Fruit fly (Drosophila melanogaster) whole organism, prepupa: Measurements from ENCODE around the gene Tsr1.

Source experiments
- Blimp-1 ChIP-seq: fragments of 200-800 bp; sonication (Bioruptor generic); optimal IDR thresholded peaks from 3 replicates; lab custom pipeline; 2017; ENCODE audit warnings: missing biosample characterization, missing genetic modification characterization, mild to moderate bottlenecking, moderate library complexity, missing genetic modification reagents
- CG10631 ChIP-seq: fragments of 200-800 bp; sonication (Bioruptor generic); optimal IDR thresholded peaks from 2 replicates; lab custom pipeline; 2016; ENCODE audit warnings: missing biosample characterization, missing genetic modification characterization
- CG10669 ChIP-seq: fragments of 200-800 bp; sonication (Bioruptor generic); optimal IDR thresholded peaks from 3 replicates; lab custom pipeline; 2018; ENCODE audit warnings: missing biosample characterization, mild to moderate bottlenecking, missing genetic modification characterization, moderate library complexity
- CG11294 ChIP-seq: fragments of 200-800 bp; sonication (Bioruptor generic); IDR thresholded peaks from 2 replicates; pipeline ENCODE4 v1.3.6; 2022; ENCODE audit warnings: missing biosample characterization, missing genetic modification characterization
- CG11762 ChIP-seq: fragments of 200-800 bp; sonication (Bioruptor generic); optimal IDR thresholded peaks from 3 replicates; lab custom pipeline; 2016; ENCODE audit warnings: missing biosample characterization, missing genetic modification characterization; ENCODE audit not compliant: insufficient read depth
- CG15336 ChIP-seq: fragments of 200-800 bp; sonication (Bioruptor generic); IDR thresholded peaks from 2 replicates; pipeline ENCODE4 v1.3.6; 2022; ENCODE audit warnings: missing biosample characterization, missing genetic modification characterization
- CG1621 ChIP-seq: fragments of 200-800 bp; sonication (Bioruptor generic); optimal IDR thresholded peaks from 3 replicates; lab custom pipeline; 2018; ENCODE audit warnings: missing biosample characterization, mild to moderate bottlenecking, missing genetic modification characterization
- CG16779 ChIP-seq: fragments of 200-800 bp; sonication (Bioruptor generic); optimal IDR thresholded peaks from 3 replicates; lab custom pipeline; 2017; ENCODE audit warnings: missing biosample characterization, mild to moderate bottlenecking, missing genetic modification characterization
- CG3032 ChIP-seq: fragments of 200-800 bp; optimal IDR thresholded peaks from 2 replicates; lab custom pipeline; 2019; ENCODE audit warnings: missing biosample characterization, mild to moderate bottlenecking, missing genetic modification characterization, moderate library complexity
- CG31627 ChIP-seq: fragments of 200-800 bp; sonication (Bioruptor generic); optimal IDR thresholded peaks from 3 replicates; lab custom pipeline; 2016; ENCODE audit warnings: missing biosample characterization, missing genetic modification characterization
- CG32006 ChIP-seq: fragments of 200-800 bp; sonication (Bioruptor generic); optimal IDR thresholded peaks from 3 replicates; lab custom pipeline; 2017; ENCODE audit warnings: missing biosample characterization, mild to moderate bottlenecking, missing genetic modification characterization
- CG4318 ChIP-seq: fragments of 200-800 bp; sonication (Bioruptor generic); optimal IDR thresholded peaks from 3 replicates; lab custom pipeline; 2017; ENCODE audit warnings: missing biosample characterization, mild to moderate bottlenecking, missing genetic modification characterization
- CG6276 ChIP-seq: fragments of 200-800 bp; sonication (Bioruptor generic); optimal IDR thresholded peaks from 2 replicates; lab custom pipeline; 2017; ENCODE audit warnings: missing biosample characterization, mild to moderate bottlenecking, missing genetic modification characterization
- CG6792 ChIP-seq: fragments of 200-800 bp; sonication (Bioruptor generic); optimal IDR thresholded peaks from 3 replicates; lab custom pipeline; 2016; ENCODE audit warnings: missing biosample characterization, missing genetic modification characterization
- CG6808 ChIP-seq: fragments of 200-800 bp; sonication (Bioruptor generic); optimal IDR thresholded peaks from 3 replicates; lab custom pipeline; 2017; ENCODE audit warnings: missing biosample characterization, missing genetic modification characterization, mild to moderate bottlenecking, moderate library complexity, missing genetic modification reagents
- CG7368 ChIP-seq: fragments of 200-800 bp; sonication (Bioruptor generic); optimal IDR thresholded peaks from 3 replicates; lab custom pipeline; 2016; ENCODE audit warnings: missing biosample characterization, missing genetic modification characterization
- CG8119 ChIP-seq: fragments of 200-800 bp; sonication (Bioruptor generic); IDR thresholded peaks from 3 replicates; pipeline ENCODE4 v1.3.6; 2022; ENCODE audit warnings: missing biosample characterization, missing genetic modification characterization
- CG8319 ChIP-seq: fragments of 200-800 bp; sonication (Bioruptor generic); optimal IDR thresholded peaks from 3 replicates; lab custom pipeline; 2016; ENCODE audit warnings: missing biosample characterization, missing genetic modification characterization
- CG9139 ChIP-seq: fragments of 200-800 bp; sonication (Bioruptor generic); optimal IDR thresholded peaks from 3 replicates; lab custom pipeline; 2017; ENCODE audit warnings: missing biosample characterization, mild to moderate bottlenecking, missing genetic modification characterization
- Eip78C ChIP-seq: fragments of 200-800 bp; sonication (Bioruptor generic); peaks from one replicate; lab custom pipeline; 2016; ENCODE audit warnings: missing biosample characterization, missing genetic modification characterization
- Ets21C ChIP-seq: fragments of 200-800 bp; sonication (Bioruptor generic); optimal IDR thresholded peaks from 3 replicates; lab custom pipeline; 2016; ENCODE audit warnings: missing biosample characterization, missing genetic modification characterization
- Hr38 ChIP-seq: sonication (Bioruptor generic); optimal IDR thresholded peaks from 2 replicates; lab custom pipeline; 2016; ENCODE audit warnings: missing biosample characterization, missing genetic modification characterization
- Hr39 ChIP-seq: fragments of 200-800 bp; sonication (Bioruptor generic); optimal IDR thresholded peaks from 2 replicates; lab custom pipeline; 2016; ENCODE audit warnings: missing biosample characterization, missing genetic modification characterization
- Hr4 ChIP-seq: fragments of 200-800 bp; sonication (Bioruptor generic); optimal IDR thresholded peaks from 3 replicates; lab custom pipeline; 2016; ENCODE audit warnings: missing biosample characterization, missing genetic modification characterization
- Met ChIP-seq: fragments of 200-800 bp; sonication (Bioruptor generic); optimal IDR thresholded peaks from 3 replicates; lab custom pipeline; 2016; ENCODE audit warnings: missing biosample characterization, missing genetic modification characterization
- Smox ChIP-seq: fragments of 200-800 bp; sonication (Bioruptor generic); optimal IDR thresholded peaks from 3 replicates; lab custom pipeline; 2016; ENCODE audit warnings: missing biosample characterization, missing genetic modification characterization
- Sox14 ChIP-seq: fragments of 200-800 bp; sonication (Bioruptor generic); optimal IDR thresholded peaks from 3 replicates; lab custom pipeline; 2016; ENCODE audit warnings: missing biosample characterization, missing genetic modification characterization
- acj6 ChIP-seq: fragments of 200-800 bp; sonication (Bioruptor generic); optimal IDR thresholded peaks from 3 replicates; lab custom pipeline; 2016; ENCODE audit warnings: missing biosample characterization, missing genetic modification characterization
- dac ChIP-seq: fragments of 200-800 bp; sonication (Bioruptor generic); optimal IDR thresholded peaks from 2 replicates; lab custom pipeline; 2017; ENCODE audit warnings: missing biosample characterization, mild to moderate bottlenecking, missing genetic modification characterization
- fd59A ChIP-seq: fragments of 200-800 bp; sonication (Bioruptor generic); optimal IDR thresholded peaks from 2 replicates; lab custom pipeline; 2017; ENCODE audit warnings: missing biosample characterization, mild to moderate bottlenecking, missing genetic modification characterization, missing genetic modification reagents
- fkh ChIP-seq: fragments of 200-800 bp; sonication (Bioruptor generic); optimal IDR thresholded peaks from 3 replicates; lab custom pipeline; 2017; ENCODE audit warnings: missing biosample characterization, mild to moderate bottlenecking, missing genetic modification characterization, moderate library complexity
- net ChIP-seq: fragments of 200-800 bp; sonication (Bioruptor generic); optimal IDR thresholded peaks from 3 replicates; lab custom pipeline; 2016; ENCODE audit warnings: missing biosample characterization, missing genetic modification characterization
- pdm3 ChIP-seq: fragments of 200-800 bp; sonication (Bioruptor generic); optimal IDR thresholded peaks from 3 replicates; lab custom pipeline; 2016; ENCODE audit warnings: missing biosample characterization, missing genetic modification characterization
- spab ChIP-seq: fragments of 200-800 bp; sonication (Bioruptor generic); optimal IDR thresholded peaks from 2 replicates; lab custom pipeline; 2017; ENCODE audit warnings: missing biosample characterization, mild to moderate bottlenecking, missing genetic modification characterization, missing genetic modification reagents
- svp ChIP-seq: fragments of 200-800 bp; sonication (Bioruptor generic); peaks from one replicate; lab custom pipeline; 2016; ENCODE audit warnings: missing biosample characterization, missing genetic modification characterization
- topi ChIP-seq: fragments of 200-800 bp; sonication (Bioruptor generic); optimal IDR thresholded peaks from 3 replicates; lab custom pipeline; 2016; ENCODE audit warnings: missing biosample characterization, missing genetic modification characterization
- vri ChIP-seq: fragments of 200-800 bp; sonication (Bioruptor generic); optimal IDR thresholded peaks from 3 replicates; lab custom pipeline; 2016; ENCODE audit warnings: missing biosample characterization, mild to moderate bottlenecking, missing genetic modification characterization

The Tsr1 gene

dm6 chr3L:21304400-21304799, 30.6 kb upstream of the Tsr1 start, which contains the start of the genes CG11309 and CG7632 (continued):
- TF ChIP-seq CG1621: peak; percentile 99
- peak; percentile 96 for TF ChIP-seq CG4318 (GFP tag; lab: Kevin White, UChicago)
- peak; percentile 97 for TF ChIP-seq Blimp-1 (GFP tag; lab: Kevin White, UChicago)
- peak; percentile 99 for TF ChIP-seq CG11762
- peak; percentile 98 for TF ChIP-seq Ets21C (GFP tag; lab: Kevin White, UChicago)
- peak; percentile 99 for TF ChIP-seq fd59A (GFP tag; lab: Kevin White, UChicago)
- TF ChIP-seq net (GFP tag; lab: Kevin White, UChicago): peak; percentile 100
- peak; percentile 99 for TF ChIP-seq CG31627 (GFP tag; lab: Kevin White, UChicago)
- peak; percentile 97 for TF ChIP-seq CG8319 (GFP tag; lab: Kevin White, UChicago)
- peak; percentile 98 for TF ChIP-seq dac (GFP tag; lab: Kevin White, UChicago)
- peak; percentile 98 for TF ChIP-seq Hr39
- peak; percentile 99 for TF ChIP-seq CG7368 (GFP tag; lab: Kevin White, UChicago)
- TF ChIP-seq CG8119 (GFP tag; lab: Robert Waterston, UW): peak; percentile 99
- peak; percentile 99 for TF ChIP-seq Smox (GFP tag; lab: Kevin White, UChicago)
- TF ChIP-seq spab (GFP tag; lab: Kevin White, UChicago): peak; percentile 99
- TF ChIP-seq Hr4 (GFP tag; lab: Kevin White, UChicago): peak; percentile 99
- TF ChIP-seq CG10669 (GFP tag; lab: Kevin White, UChicago): peak; percentile 100
- peak; percentile 99 for TF ChIP-seq CG16779 (tag; lab: Kevin White, UChicago)
- TF ChIP-seq CG15336: peak; percentile 99
- peak; percentile 100 for TF ChIP-seq Eip78C
- peak; percentile 97 for TF ChIP-seq CG6276 (GFP tag; lab: Kevin White, UChicago)
- TF ChIP-seq acj6 (GFP tag; lab: Kevin White, UChicago): peak; percentile 99
- TF ChIP-seq CG9139: peak; percentile 99
- peak; percentile 99 for TF ChIP-seq CG6792 (GFP tag; lab: Kevin White, UChicago)
- TF ChIP-seq svp (GFP tag; lab: Kevin White, UChicago): peak; percentile 100
- TF ChIP-seq vri (GFP tag; lab: Kevin White, UChicago): peak; percentile 99
- peak; percentile 99 for TF ChIP-seq CG6808 (GFP tag; lab: Kevin White, UChicago)
- peak; percentile 100 for TF ChIP-seq CG3032 (tag; lab: Kevin White, UChicago)
- TF ChIP-seq pdm3 (GFP tag; lab: Kevin White, UChicago): peak; percentile 99

dm6 chr3L:21317416-21318259, 17.4 kb upstream of the Tsr1 start, which contains the start of gene Pc:
TSS of gene Pc (minus strand) at chr3L:21318020.
- TF ChIP-seq Hr38 (GFP tag; lab: Kevin White, UChicago): no peak
- peak; percentile 24 for TF ChIP-seq fkh (GFP tag; lab: Kevin White, UChicago)
- no peak for TF ChIP-seq Met
- TF ChIP-seq CG3032 (tag; lab: Kevin White, UChicago): peak; percentile 13
- TF ChIP-seq Sox14 (GFP tag; lab: Kevin White, UChicago): peak; percentile 57
- TF ChIP-seq Smox (GFP tag; lab: Kevin White, UChicago): no peak
- TF ChIP-seq Eip78C: peak; percentile 39
- no peak for TF ChIP-seq spab (GFP tag; lab: Kevin White, UChicago)

dm6 chr3L:21318474-21318873, 16.5 kb upstream of the Tsr1 start, which contains the start of gene Rab26:
TSS of gene Rab26 (plus strand) at chr3L:21318774.
- TF ChIP-seq acj6 (GFP tag; lab: Kevin White, UChicago) (no peak), CG8319 (GFP tag; lab: Kevin White, UChicago) (no peak), CG6276 (GFP tag; lab: Kevin White, UChicago) (no peak), CG32006 (no peak), CG10631 (GFP tag; lab: Kevin White, UChicago) (no peak), pdm3 (GFP tag; lab: Kevin White, UChicago) (no peak), topi (GFP tag; lab: Kevin White, UChicago) (no peak), CG6808 (GFP tag; lab: Kevin White, UChicago) (no peak), spab (GFP tag; lab: Kevin White, UChicago) (no peak), vri (GFP tag; lab: Kevin White, UChicago) (no peak), Hr38 (GFP tag; lab: Kevin White, UChicago) (no peak), CG11294 (GFP tag; lab: Robert Waterston, UW) (no peak), CG15336 (no peak)
